Worm (Caenorhabditis elegans) whole organism, L1 larva: ENCODE data around the gene bnc-1.
A peak's percentile ranks its signal among the peaks of the same experiment; 100 is the strongest.

Experiments
- C34B4.2 ChIP-seq: sonication (generic microtip); optimal IDR thresholded peaks from 2 replicates; lab custom pipeline; 2017; ENCODE audit warnings: mild to moderate bottlenecking, missing genetic modification characterization, missing compliant biosample characterization
- F16B12.6 ChIP-seq: fragments of 150-350 bp; optimal IDR thresholded peaks from 2 replicates; lab custom pipeline; 2014; ENCODE audit warnings: missing biosample characterization, missing genetic modification characterization
- Y116A8C.19 ChIP-seq: sonication (generic microtip); optimal IDR thresholded peaks from 2 replicates; lab custom pipeline; 2016; ENCODE audit warnings: missing compliant biosample characterization, missing genetic modification characterization, borderline replicate concordance
- alr-1 ChIP-seq: fragments of 200-800 bp; sonication (Bioruptor generic); optimal IDR thresholded peaks from 2 replicates; lab custom pipeline; 2018; ENCODE audit warnings: borderline replicate concordance, mild to moderate bottlenecking, missing genetic modification characterization, missing compliant biosample characterization
- aly-2 ChIP-seq: fragments of 150-350 bp; optimal IDR thresholded peaks from 2 replicates; lab custom pipeline; 2014; ENCODE audit warnings: missing biosample characterization, missing genetic modification characterization
- blmp-1 ChIP-seq: fragments of 150-350 bp; optimal IDR thresholded peaks from 2 replicates; lab custom pipeline; 2014; ENCODE audit warnings: missing biosample characterization, missing genetic modification characterization
- ceh-63 ChIP-seq: fragments of 200-800 bp; sonication (Bioruptor generic); optimal IDR thresholded peaks from 2 replicates; lab custom pipeline; 2018; ENCODE audit warnings: mild to moderate bottlenecking, missing genetic modification characterization, missing compliant biosample characterization
- ceh-8 ChIP-seq: fragments of 200-800 bp; sonication (Bioruptor generic); optimal IDR thresholded peaks from 2 replicates; lab custom pipeline; 2018; ENCODE audit warnings: mild to moderate bottlenecking, missing genetic modification characterization, moderate library complexity, missing compliant biosample characterization
- ceh-88 ChIP-seq: fragments of 200-800 bp; sonication (Bioruptor generic); IDR thresholded peaks from 2 replicates; pipeline ENCODE4 v1.3.6; 2022; ENCODE audit warnings: missing genetic modification characterization, missing compliant biosample characterization
- dpl-1 ChIP-seq, 3 experiments: fragments of 150-350 bp in 2 of 3; sonication (generic microtip) in 1 of 3; optimal IDR thresholded peaks; 2 replicates each; lab custom pipeline; 2014 to 2017; ENCODE audit warnings: missing biosample characterization in 3 of 3, missing genetic modification characterization in 3 of 3, missing genetic modification reagents in 3 of 3
- efl-1 ChIP-seq, 4 experiments: fragments of 150-350 bp; optimal IDR thresholded peaks in 3 of 4; peaks in 1 of 4; 1 replicate in 1 of 4; 2 replicates in 3 of 4; lab custom pipeline; 2014; ENCODE audit warnings: missing biosample characterization in 2 of 4, missing genetic modification characterization in 2 of 4, missing genetic modification reagents in 2 of 4
- efl-3 ChIP-seq: fragments of 200-800 bp; sonication (Bioruptor generic); optimal IDR thresholded peaks from 2 replicates; lab custom pipeline; 2018; ENCODE audit warnings: mild to moderate bottlenecking, missing genetic modification characterization, missing compliant biosample characterization
- egl-13 ChIP-seq: sonication (generic microtip); optimal IDR thresholded peaks from 2 replicates; lab custom pipeline; 2016; ENCODE audit warnings: missing genotype, missing genetic modification reagents, missing genetic modification characterization, missing compliant biosample characterization
- elt-2 ChIP-seq: sonication (generic microtip); optimal IDR thresholded peaks from 2 replicates; lab custom pipeline; 2016; ENCODE audit warnings: missing genetic modification characterization, mild to moderate bottlenecking, inconsistent platforms, missing compliant biosample characterization, missing genetic modification reagents
- elt-3 ChIP-seq, 6 experiments: fragments of 150-350 bp in 1 of 6; sonication (generic microtip); optimal IDR thresholded peaks; 2 replicates each; lab custom pipeline; 2017 to 2018; ENCODE audit warnings: missing biosample characterization in 6 of 6, missing genetic modification characterization in 6 of 6, inconsistent platforms in 1 of 6
- ets-5 ChIP-seq: fragments of 200-800 bp; sonication (Bioruptor generic); IDR thresholded peaks from 2 replicates; pipeline ENCODE4 v1.3.6; 2022; ENCODE audit warnings: missing genetic modification characterization, missing compliant biosample characterization
- fkh-8 ChIP-seq: sonication (generic microtip); optimal IDR thresholded peaks from 2 replicates; lab custom pipeline; 2016; ENCODE audit warnings: mild to moderate bottlenecking, missing genetic modification characterization, missing compliant biosample characterization
- fos-1 ChIP-seq: fragments of 150-350 bp; optimal IDR thresholded peaks from 2 replicates; lab custom pipeline; 2014; ENCODE audit warnings: missing biosample characterization, missing genetic modification characterization
- hlh-4 ChIP-seq: sonication (generic microtip); optimal IDR thresholded peaks from 2 replicates; lab custom pipeline; 2016; ENCODE audit warnings: mild to moderate bottlenecking, missing genetic modification characterization, missing compliant biosample characterization
- lin-14 ChIP-seq: fragments of 200-800 bp; sonication (Bioruptor generic); optimal IDR thresholded peaks from 2 replicates; lab custom pipeline; 2018; ENCODE audit warnings: mild to moderate bottlenecking, missing genetic modification characterization, moderate library complexity, missing compliant biosample characterization
- lin-35 ChIP-seq, 2 experiments: fragments of 150-350 bp; optimal IDR thresholded peaks; 2 replicates each; lab custom pipeline; 2014; ENCODE audit warnings: missing biosample characterization in 2 of 2, missing genetic modification characterization in 2 of 2, missing genetic modification reagents in 2 of 2
- mdl-1 ChIP-seq, 2 experiments: fragments of 150-350 bp; optimal IDR thresholded peaks; 2 replicates each; lab custom pipeline; 2014 to 2017; ENCODE audit warnings: missing biosample characterization in 2 of 2, missing genetic modification characterization in 2 of 2, inconsistent platforms in 1 of 2
- mef-2 ChIP-seq: fragments of 150-350 bp; optimal IDR thresholded peaks from 2 replicates; lab custom pipeline; 2014; ENCODE audit warnings: missing biosample characterization, missing genetic modification characterization
- mep-1 ChIP-seq: fragments of 150-350 bp; optimal IDR thresholded peaks from 2 replicates; lab custom pipeline; 2014; ENCODE audit warnings: missing biosample characterization, missing genetic modification characterization
- nhr-12 ChIP-seq: sonication (generic microtip); optimal IDR thresholded peaks from 2 replicates; lab custom pipeline; 2017; ENCODE audit warnings: missing biosample characterization, missing genetic modification characterization
- nhr-19 ChIP-seq: fragments of 200-800 bp; sonication (Bioruptor generic); conservative IDR thresholded peaks from 2 replicates; pipeline ENCODE4 v1.3.6; 2022; ENCODE audit warnings: missing genetic modification characterization, missing compliant biosample characterization
- nhr-20 ChIP-seq: sonication (generic microtip); optimal IDR thresholded peaks from 2 replicates; lab custom pipeline; 2016; ENCODE audit warnings: mild to moderate bottlenecking, missing genetic modification characterization, missing compliant biosample characterization
- nhr-28 ChIP-seq: fragments of 150-350 bp; optimal IDR thresholded peaks from 2 replicates; lab custom pipeline; 2014; ENCODE audit warnings: missing biosample characterization, missing genetic modification characterization
- nhr-47 ChIP-seq: sonication (generic microtip); optimal IDR thresholded peaks from 2 replicates; lab custom pipeline; 2016; ENCODE audit warnings: mild to moderate bottlenecking, missing genetic modification characterization, moderate library complexity, missing compliant biosample characterization
- nhr-84 ChIP-seq: sonication (generic microtip); optimal IDR thresholded peaks from 2 replicates; lab custom pipeline; 2017; ENCODE audit warnings: missing biosample characterization, missing genetic modification characterization
- nhr-85 ChIP-seq: sonication (generic microtip); peaks from one replicate; lab custom pipeline; 2016; ENCODE audit warnings: missing genetic modification characterization, inconsistent platforms, missing compliant biosample characterization
- pax-3 ChIP-seq: fragments of 200-800 bp; sonication (Bioruptor generic); optimal IDR thresholded peaks from 2 replicates; lab custom pipeline; 2018; ENCODE audit warnings: mild to moderate bottlenecking, missing genetic modification characterization, moderate library complexity, missing compliant biosample characterization
- skn-1 ChIP-seq: fragments of 150-350 bp; optimal IDR thresholded peaks from 2 replicates; lab custom pipeline; 2014; ENCODE audit warnings: missing biosample characterization, missing genetic modification characterization
- snpc-4 ChIP-seq: fragments of 150-350 bp; optimal IDR thresholded peaks from 2 replicates; lab custom pipeline; 2014; ENCODE audit warnings: missing biosample characterization, missing genetic modification characterization
- swsn-7 ChIP-seq: sonication (generic microtip); optimal IDR thresholded peaks from 2 replicates; lab custom pipeline; 2016; ENCODE audit warnings: missing genetic modification characterization, missing compliant biosample characterization
- tbx-2 ChIP-seq: sonication (generic microtip); optimal IDR thresholded peaks from 2 replicates; lab custom pipeline; 2016; ENCODE audit warnings: missing genetic modification characterization, missing compliant biosample characterization
- tlp-1 ChIP-seq: fragments of 150-350 bp; optimal IDR thresholded peaks from 2 replicates; lab custom pipeline; 2014; ENCODE audit warnings: missing biosample characterization, missing genetic modification characterization
- unc-98 ChIP-seq: fragments of 200-800 bp; sonication (Bioruptor generic); IDR thresholded peaks from 2 replicates; pipeline ENCODE4 v1.3.6; 2022; ENCODE audit warnings: missing genetic modification characterization, missing compliant biosample characterization
- xbp-1 ChIP-seq: sonication (generic microtip); optimal IDR thresholded peaks from 2 replicates; lab custom pipeline; 2016; ENCODE audit warnings: missing genetic modification characterization, missing compliant biosample characterization
- zag-1 ChIP-seq: fragments of 150-350 bp; optimal IDR thresholded peaks from 2 replicates; lab custom pipeline; 2014; ENCODE audit warnings: missing biosample characterization, missing genetic modification characterization
- zip-4 ChIP-seq: fragments of 200-800 bp; sonication (Bioruptor generic); optimal IDR thresholded peaks from 2 replicates; lab custom pipeline; 2018; ENCODE audit warnings: mild to moderate bottlenecking, missing genetic modification characterization, moderate library complexity, missing compliant biosample characterization
- ztf-11 ChIP-seq, 2 experiments: sonication (generic microtip); optimal IDR thresholded peaks; 2 replicates each; lab custom pipeline; 2016 to 2017; ENCODE audit warnings: missing genetic modification characterization in 2 of 2, missing biosample characterization in 1 of 2, missing compliant biosample characterization in 1 of 2

The bnc-1 gene

ce11 chrV:12299244-12299766 lies 22.5 kb upstream of the bnc-1 start (continued):
- no peak for TF ChIP-seq ceh-8 (GFP tag; lab: Kevin White, UChicago)
- 0 out of 2 replicates have a peak, but pooled peaks have one; percentile 7 for TF ChIP-seq nhr-19 (GFP tag; lab: Robert Waterston, UW)

ce11 chrV:12298184-12298583 lies 21.3 kb upstream of the bnc-1 start:
- TF ChIP-seq efl-3 (no peak), blmp-1 (tag; lab: Kevin White, UChicago) (peak; percentile 43), efl-1 (optimal IDR thresholded peaks at IDR 0.05; lab: Kevin White, UChicago) (no peak), efl-1 (GFP tag; optimal IDR thresholded peaks at IDR 0.05 in 1 of 2; lab: Kevin White, UChicago) (peak in 1 of 2 experiments; percentile 54), elt-2 (tag; lab: Kevin White, UChicago) (peak; percentile 27)

- TF ChIP-seq mdl-1 (tag; optimal IDR thresholded peaks at IDR 0.05; lab: Kevin White, UChicago) = peak in 1 of 2 experiments; percentile 17
- TF ChIP-seq blmp-1 (tag; lab: Kevin White, UChicago) = peak; percentile 64
- TF ChIP-seq elt-3 (tag; optimal IDR thresholded peaks at IDR 0.05; lab: Kevin White, UChicago) = peak in 1 of 6 experiments; percentile 32
- no peak for TF ChIP-seq pax-3 (tag; lab: Kevin White, UChicago)
- peak; percentile 74 for TF ChIP-seq nhr-85 (tag; lab: Kevin White, UChicago)
- peak; percentile 44 for TF ChIP-seq lin-14 (GFP tag; lab: Kevin White, UChicago)
- TF ChIP-seq mep-1 (tag; lab: Kevin White, UChicago) = peak; percentile 1
- TF ChIP-seq nhr-20 (tag; lab: Kevin White, UChicago) = peak; percentile 10
- TF ChIP-seq dpl-1 (GFP tag; optimal IDR thresholded peaks at IDR 0.05; lab: Kevin White, UChicago) = no peak
- TF ChIP-seq, all 84 proteins: peak for 7
Observed at ce11 chrV:12296794-12297193, 19.9 kb upstream of the bnc-1 start.

- TF ChIP-seq elt-2 (tag; lab: Kevin White, UChicago) = peak; percentile 65
- no peak for TF ChIP-seq fkh-8 (tag; lab: Kevin White, UChicago)
- no peak for TF ChIP-seq alr-1 (tag; lab: Kevin White, UChicago)
- TF ChIP-seq nhr-85 (tag; lab: Kevin White, UChicago) = no peak
- no peak for TF ChIP-seq mep-1 (tag; lab: Kevin White, UChicago)
- no peak for TF ChIP-seq aly-2
- TF ChIP-seq F16B12.6 (tag; lab: Kevin White, UChicago) = no peak
- TF ChIP-seq lin-35 (GFP tag; optimal IDR thresholded peaks at IDR 0.05; lab: Kevin White, UChicago) = peak in 1 of 2 experiments; percentile 7
- TF ChIP-seq Y116A8C.19 (tag; lab: Kevin White, UChicago) = no peak
- no peak for TF ChIP-seq hlh-4 (tag; lab: Kevin White, UChicago)
Observed at ce11 chrV:12296122-12296521, 19.3 kb upstream of the bnc-1 start.

- TF ChIP-seq blmp-1 (tag; lab: Kevin White, UChicago) (peak; percentile 38), mdl-1 (tag; optimal IDR thresholded peaks at IDR 0.05; lab: Kevin White, UChicago) (no peak), egl-13 (tag; lab: Kevin White, UChicago) (no peak), nhr-12 (tag; lab: Kevin White, UChicago) (no peak), nhr-28 (no peak), nhr-47 (tag; lab: Kevin White, UChicago) (peak; percentile 2), ceh-63 (GFP tag; lab: Kevin White, UChicago) (no peak), ets-5 (no peak), zip-4 (GFP tag; lab: Kevin White, UChicago) (no peak), zag-1 (tag; lab: Kevin White, UChicago) (no peak), skn-1 (no peak), tbx-2 (tag; lab: Kevin White, UChicago) (peak; percentile 15), unc-98 (GFP tag; lab: Robert Waterston, UW) (no peak), aly-2 (no peak), ztf-11 (tag; optimal IDR thresholded peaks at IDR 0.05; lab: Kevin White, UChicago) (no peak), swsn-7 (tag; lab: Kevin White, UChicago) (no peak), fos-1 (tag; lab: Kevin White, UChicago) (no peak), C34B4.2 (tag; lab: Kevin White, UChicago) (no peak), tlp-1 (no peak), snpc-4 (no peak), alr-1 (tag; lab: Kevin White, UChicago) (no peak), nhr-84 (tag; lab: Kevin White, UChicago) (no peak), efl-1 (optimal IDR thresholded peaks at IDR 0.05; lab: Kevin White, UChicago) (no peak), efl-1 (GFP tag; optimal IDR thresholded peaks at IDR 0.05 in 1 of 2; lab: Kevin White, UChicago) (no peak), xbp-1 (tag; lab: Kevin White, UChicago) (no peak), nhr-85 (tag; lab: Kevin White, UChicago) (peak; percentile 96), mef-2 (no peak), ceh-88 (no peak)
Observed at ce11 chrV:12295520-12295919, 18.7 kb upstream of the bnc-1 start.
